Fruit fly (Drosophila melanogaster): ENCODE data around the gene CG32170.

DNA sequence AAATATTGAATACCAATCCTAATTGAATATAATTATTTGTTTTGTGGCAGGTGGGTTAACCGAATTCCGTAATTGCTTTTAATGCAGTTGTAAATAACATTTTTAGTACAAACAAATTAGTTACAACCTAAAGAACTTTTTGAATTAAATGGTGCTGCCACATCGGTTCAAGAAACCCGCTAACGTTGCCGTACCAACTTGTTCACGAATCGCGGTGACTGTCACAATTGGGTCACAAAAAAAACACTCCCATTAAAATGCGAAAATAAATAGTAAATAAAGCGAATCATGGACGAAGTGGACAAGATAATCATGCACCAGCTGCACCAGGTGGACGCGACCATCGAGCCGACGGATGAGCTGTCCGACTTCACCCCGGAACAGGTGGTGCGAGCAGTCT lies 14.2 kb upstream of the CG32170 start, which contains the start of gene CG9951:
- TF ChIP-seq ttk (optimal IDR thresholded peaks at IDR 0.05) (no peak), insv (optimal IDR thresholded peaks at IDR 0.05) (no peak)

All from Kc167 (cell line).